Fruit fly (Drosophila melanogaster): Measurements from ENCODE around the gene CG32240.

Gene CG32240

dm6 chr3L:4417068-4417467, 35.6 kb upstream of the CG32240 start:
- TF ChIP-seq Eip75B (GFP tag; optimal IDR thresholded peaks at IDR 0.05) (no peak), svp (GFP tag) (peak; percentile 67)

DNA sequence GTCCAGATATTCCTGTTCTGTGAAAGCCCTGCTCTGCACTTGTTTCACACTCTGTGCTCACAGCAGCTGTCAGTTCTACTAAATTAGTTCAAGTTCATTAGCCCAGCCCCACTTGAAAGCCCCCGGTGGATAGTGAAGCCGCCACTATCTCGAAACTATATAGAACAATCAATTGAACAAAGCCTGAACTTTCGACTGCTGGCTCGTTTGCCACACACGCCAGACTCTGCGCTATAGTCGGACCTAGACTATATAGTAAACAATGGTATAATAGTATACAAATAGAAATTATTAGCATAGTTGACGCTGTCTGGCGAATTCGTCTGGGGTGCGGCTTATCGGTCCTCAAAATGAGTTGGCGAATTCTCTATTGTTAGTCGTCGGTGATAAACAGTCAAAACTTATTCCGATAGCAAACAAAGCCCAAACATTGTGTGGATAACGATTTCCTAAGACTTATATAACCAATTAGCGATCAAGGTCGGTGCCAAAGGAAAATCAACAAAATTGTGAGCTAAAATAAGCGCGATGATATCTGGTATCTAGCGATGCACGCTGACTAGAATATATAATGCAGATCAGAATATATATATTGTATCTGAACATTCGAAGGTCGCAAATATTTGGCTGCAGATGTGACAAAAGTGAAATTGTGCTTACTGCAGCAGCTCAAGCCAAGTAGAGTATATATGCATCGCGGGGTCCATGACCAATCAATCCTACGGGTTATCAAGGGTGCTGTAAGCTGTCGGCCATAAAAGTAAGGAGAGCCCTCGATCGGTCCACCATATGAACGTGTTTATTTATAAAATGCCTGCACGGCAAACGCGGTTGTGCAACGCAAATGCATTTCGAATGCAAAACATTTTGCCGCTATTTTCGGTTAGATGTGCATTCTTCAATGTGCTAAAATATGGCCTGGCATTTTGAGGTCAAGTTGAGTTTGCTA, 34.2 kb upstream of the CG32240 start:
- TF ChIP-seq CG15336 (GFP tag; IDR thresholded peaks at IDR 0.05): no peak
- no peak for TF ChIP-seq CG4318 (GFP tag; optimal IDR thresholded peaks at IDR 0.05)
- no peak for TF ChIP-seq CG6854 (GFP tag; optimal IDR thresholded peaks at IDR 0.05)
- peak; percentile 69 for TF ChIP-seq fkh (GFP tag; optimal IDR thresholded peaks at IDR 0.05)
- TF ChIP-seq OdsH (GFP tag; optimal IDR thresholded peaks at IDR 0.05): no peak
- no peak for TF ChIP-seq CG6163 (GFP tag; IDR thresholded peaks at IDR 0.05)
- peak; percentile 9 for TF ChIP-seq CG6276 (GFP tag; optimal IDR thresholded peaks at IDR 0.05)
- TF ChIP-seq salr (GFP tag; optimal IDR thresholded peaks at IDR 0.05): no peak
- peak; percentile 18 for TF ChIP-seq Eip78C (GFP tag)
- TF ChIP-seq svp (GFP tag): peak; percentile 98
- TF ChIP-seq ss (GFP tag; optimal IDR thresholded peaks at IDR 0.05): no peak
- TF ChIP-seq CG1621 (tag; optimal IDR thresholded peaks at IDR 0.05): no peak
- TF ChIP-seq CG8632 (GFP tag; optimal IDR thresholded peaks at IDR 0.05): no peak
- TF ChIP-seq CG11294 (GFP tag; IDR thresholded peaks at IDR 0.05): no peak
- TF ChIP-seq CG3919 (GFP tag; optimal IDR thresholded peaks at IDR 0.05): no peak

DNA sequence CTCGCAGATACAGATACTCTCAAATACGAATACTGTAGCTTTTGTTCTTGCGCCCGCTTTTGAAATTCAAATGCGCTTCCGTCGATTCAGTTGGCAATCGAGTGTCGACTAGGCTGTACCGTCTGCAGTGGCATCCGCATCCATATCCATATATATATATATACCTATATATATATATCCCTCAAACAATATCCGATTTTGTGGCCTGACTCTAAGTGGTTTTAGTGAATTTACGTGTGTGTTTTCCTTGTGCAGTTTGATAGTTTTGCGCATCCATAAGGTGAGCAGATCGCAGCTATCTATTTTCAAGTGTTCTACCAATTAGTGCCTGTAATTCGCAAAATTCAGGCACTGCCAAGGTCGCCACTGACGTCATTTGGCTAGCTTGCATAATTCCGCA, 33.1 kb upstream of the CG32240 start:
- TF ChIP-seq CG8632 (GFP tag; optimal IDR thresholded peaks at IDR 0.05) (no peak), Eip78C (GFP tag) (peak; percentile 39)

DNA sequence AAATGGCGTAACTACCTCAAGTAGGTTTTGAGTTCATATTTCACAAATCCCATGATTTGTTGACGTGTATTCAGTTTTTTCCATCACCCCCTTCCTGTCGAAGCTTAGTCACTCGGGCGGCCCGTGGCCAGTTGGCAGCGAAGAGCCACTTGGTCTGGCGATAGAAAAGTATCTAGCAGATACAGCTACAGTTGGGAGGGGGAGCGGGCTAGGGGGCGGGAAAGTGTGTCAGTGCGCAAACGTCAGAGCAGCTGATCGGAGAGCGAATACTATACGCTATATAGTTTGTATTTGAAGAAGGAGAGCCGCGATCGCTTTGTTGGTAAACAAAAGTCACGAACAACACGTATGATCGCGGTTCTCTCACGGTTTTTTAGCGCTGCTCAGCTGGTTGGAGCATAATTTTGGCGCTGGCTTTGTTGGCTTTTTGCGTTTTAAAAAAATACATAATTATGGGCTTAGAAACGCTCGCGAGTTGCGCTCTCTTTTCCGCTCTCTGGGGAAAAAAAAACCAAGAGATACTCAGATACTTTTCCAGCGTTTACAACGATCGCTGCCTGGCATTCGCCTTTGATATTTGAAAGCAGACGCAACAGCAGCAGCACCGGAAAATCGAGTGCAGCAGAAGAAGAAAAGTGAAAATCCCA, 32.5 kb upstream of the CG32240 start:
- TF ChIP-seq CG3032 (tag; optimal IDR thresholded peaks at IDR 0.05) (no peak), CG6792 (GFP tag; optimal IDR thresholded peaks at IDR 0.05) (no peak), vri (GFP tag; optimal IDR thresholded peaks at IDR 0.05) (peak; percentile 9), CG8319 (GFP tag; optimal IDR thresholded peaks at IDR 0.05) (no peak), CG32006 (GFP tag; optimal IDR thresholded peaks at IDR 0.05) (peak; percentile 35), dac (GFP tag; optimal IDR thresholded peaks at IDR 0.05) (no peak), CG8119 (GFP tag; IDR thresholded peaks at IDR 0.05) (peak; percentile 13; the same call in 1 of the 3 replicates), Hr4 (GFP tag; optimal IDR thresholded peaks at IDR 0.05) (peak; percentile 18), Sox102F (GFP tag; optimal IDR thresholded peaks at IDR 0.05) (no peak), CG16779 (tag; optimal IDR thresholded peaks at IDR 0.05) (no peak), Lpt (GFP tag; optimal IDR thresholded peaks at IDR 0.05) (peak; percentile 20), CG1621 (tag; optimal IDR thresholded peaks at IDR 0.05) (no peak), salr (GFP tag; optimal IDR thresholded peaks at IDR 0.05) (no peak), net (GFP tag; optimal IDR thresholded peaks at IDR 0.05) (peak; percentile 25), CG11762 (GFP tag; optimal IDR thresholded peaks at IDR 0.05; ENCODE audit: insufficient read depth) (no peak), fd85E (GFP tag; optimal IDR thresholded peaks at IDR 0.05) (no peak), CG11294 (GFP tag; IDR thresholded peaks at IDR 0.05) (no peak), Ets96B (tag; optimal IDR thresholded peaks at IDR 0.05) (no peak), CG15336 (GFP tag; IDR thresholded peaks at IDR 0.05) (peak; percentile 31), CG6276 (GFP tag; optimal IDR thresholded peaks at IDR 0.05) (no peak), fkh (GFP tag; optimal IDR thresholded peaks at IDR 0.05) (peak; percentile 86), CG6854 (GFP tag; optimal IDR thresholded peaks at IDR 0.05) (no peak), Hr38 (GFP tag; optimal IDR thresholded peaks at IDR 0.05) (no peak), acj6 (GFP tag; optimal IDR thresholded peaks at IDR 0.05) (no peak), CG9139 (GFP tag; optimal IDR thresholded peaks at IDR 0.05) (no peak), Gug (GFP tag; IDR thresholded peaks at IDR 0.05) (peak; percentile 34; the same call in 1 of the 2 replicates), CG6163 (GFP tag; IDR thresholded peaks at IDR 0.05) (peak; percentile 51; the same call in 2 of the 3 replicates), Eip75B (GFP tag; optimal IDR thresholded peaks at IDR 0.05) (no peak)
